Fruit fly (Drosophila melanogaster) whole organism, wandering third instar larva: ENCODE measurements around the gene CG11263.

Experiments used
- Abd-B ChIP-seq: fragments of >200 bp; optimal IDR thresholded peaks from 2 replicates; lab custom pipeline; 2017; ENCODE audit warnings: missing biosample characterization, missing genetic modification characterization
- CG32264 ChIP-seq: fragments of 200-800 bp; sonication (Bioruptor generic); optimal IDR thresholded peaks from 2 replicates; lab custom pipeline; 2016; ENCODE audit warnings: missing biosample characterization, missing genetic modification characterization
- CG9705 ChIP-seq: fragments of 200-800 bp; sonication (Bioruptor generic); optimal IDR thresholded peaks from 2 replicates; lab custom pipeline; 2018; ENCODE audit warnings: missing biosample characterization, mild to moderate bottlenecking, missing genetic modification characterization
- CrebA ChIP-seq: fragments of 200-800 bp; sonication (Bioruptor generic); optimal IDR thresholded peaks from 2 replicates; lab custom pipeline; 2016; ENCODE audit warnings: missing biosample characterization, mild to moderate bottlenecking, missing genetic modification characterization, borderline replicate concordance
- Dfd ChIP-seq: fragments of >200 bp; optimal IDR thresholded peaks from 2 replicates; lab custom pipeline; 2017; ENCODE audit warnings: missing biosample characterization, missing genetic modification characterization
- Dif ChIP-seq: fragments of 200-275, 200-300 bp; sonication (Bioruptor generic); optimal IDR thresholded peaks from 2 replicates; lab custom pipeline; 2018; ENCODE audit warnings: missing biosample characterization, missing genetic modification characterization; ENCODE audit not compliant: partially characterized antibody
- GATAd ChIP-seq: sonication (Bioruptor generic); optimal IDR thresholded peaks from 2 replicates; lab custom pipeline; 2016; ENCODE audit warnings: missing biosample characterization, missing genetic modification characterization
- HLH106 ChIP-seq: fragments of 200-800 bp; optimal IDR thresholded peaks from 3 replicates; lab custom pipeline; 2019; ENCODE audit warnings: missing biosample characterization, mild to moderate bottlenecking, missing genetic modification characterization, moderate library complexity
- Hnf4 ChIP-seq: fragments of 200-800 bp; sonication (Bioruptor generic); optimal IDR thresholded peaks from 2 replicates; lab custom pipeline; 2016; ENCODE audit warnings: missing biosample characterization, mild to moderate bottlenecking, missing genetic modification characterization
- Hr78 ChIP-seq: fragments of >200 bp; optimal IDR thresholded peaks from 2 replicates; lab custom pipeline; 2017; ENCODE audit warnings: missing biosample characterization, missing genetic modification characterization
- Hr83 ChIP-seq: fragments of 200-300 bp; sonication (Bioruptor generic); optimal IDR thresholded peaks from 2 replicates; lab custom pipeline; 2016; ENCODE audit warnings: missing biosample characterization, mild to moderate bottlenecking, missing genetic modification characterization, moderate library complexity; ENCODE audit not compliant: poor library complexity, severe bottlenecking
- Jra ChIP-seq: sonication (Bioruptor generic); optimal IDR thresholded peaks from 2 replicates; lab custom pipeline; 2016; ENCODE audit warnings: missing biosample characterization, missing genetic modification characterization
- Mio ChIP-seq: sonication (Bioruptor generic); optimal IDR thresholded peaks from 2 replicates; lab custom pipeline; 2016; ENCODE audit warnings: missing biosample characterization, missing genetic modification characterization
- Myc ChIP-seq: fragments of >200 bp; optimal IDR thresholded peaks from 2 replicates; lab custom pipeline; 2017
- N ChIP-seq: fragments of >200 bp; optimal IDR thresholded peaks from 2 replicates; lab custom pipeline; 2018; ENCODE audit warnings: missing biosample characterization, missing external identifiers, missing genetic modification characterization
- OdsH ChIP-seq: fragments of 200-800 bp; sonication (Bioruptor generic); optimal IDR thresholded peaks from 2 replicates; lab custom pipeline; 2016; ENCODE audit warnings: missing biosample characterization, mild to moderate bottlenecking, missing genetic modification characterization
- Rel ChIP-seq, 2 experiments: fragments of 200-800 bp; sonication (Bioruptor generic) in 1 of 2; optimal IDR thresholded peaks; 2 replicates in 1 of 2; 3 replicates in 1 of 2; lab custom pipeline; 2016 to 2019; ENCODE audit warnings: mild to moderate bottlenecking in 2 of 2, missing biosample characterization in 2 of 2, missing genetic modification characterization in 2 of 2, moderate library complexity in 1 of 2
- Sp1 ChIP-seq: fragments of 200-800 bp; sonication (Bioruptor generic); optimal IDR thresholded peaks from 3 replicates; lab custom pipeline; 2019; ENCODE audit warnings: missing biosample characterization, mild to moderate bottlenecking, missing genetic modification characterization, moderate library complexity
- Vsx2 ChIP-seq: fragments of 200-300, 225-300 bp; sonication (Bioruptor generic); optimal IDR thresholded peaks from 2 replicates; lab custom pipeline; 2018; ENCODE audit warnings: missing biosample characterization, missing genetic modification characterization; ENCODE audit not compliant: partially characterized antibody
- br ChIP-seq: fragments of 200-800 bp; sonication (Bioruptor generic); optimal IDR thresholded peaks from 2 replicates; lab custom pipeline; 2016; ENCODE audit warnings: missing biosample characterization, missing genetic modification characterization
- brk ChIP-seq: fragments of 200-800 bp; sonication (Bioruptor generic); optimal IDR thresholded peaks from 2 replicates; lab custom pipeline; 2016; ENCODE audit warnings: missing biosample characterization, mild to moderate bottlenecking, missing genetic modification characterization
- dl ChIP-seq, 2 experiments: fragments of 175-275, 200-275 bp in 1 of 2; fragments of 200-275 bp in 1 of 2; sonication (Bioruptor generic); optimal IDR thresholded peaks; lab custom pipeline; 2018; ENCODE audit warnings: mild to moderate bottlenecking in 2 of 2, missing biosample characterization in 2 of 2, missing genetic modification characterization in 2 of 2, moderate library complexity in 2 of 2; ENCODE audit not compliant: partially characterized antibody in 2 of 2, insufficient read depth in 1 of 2
- dmrt93B ChIP-seq: fragments of 200-800 bp; sonication (Bioruptor generic); optimal IDR thresholded peaks from 2 replicates; lab custom pipeline; 2018; ENCODE audit warnings: missing biosample characterization, mild to moderate bottlenecking, missing genetic modification characterization
- dsf ChIP-seq: sonication (Bioruptor generic); optimal IDR thresholded peaks from 2 replicates; lab custom pipeline; 2016; ENCODE audit warnings: missing biosample characterization, missing genetic modification characterization, borderline replicate concordance
- ey ChIP-seq: fragments of 200-800 bp; sonication (Bioruptor generic); optimal IDR thresholded peaks from 2 replicates; lab custom pipeline; 2016; ENCODE audit warnings: missing biosample characterization, missing genetic modification characterization
- foxo ChIP-seq, 2 experiments: fragments of 200-800 bp; sonication (Bioruptor generic); optimal IDR thresholded peaks; 2 replicates in 1 of 2; 3 replicates in 1 of 2; lab custom pipeline; 2016 to 2017; ENCODE audit warnings: missing biosample characterization in 2 of 2, missing genetic modification characterization in 2 of 2
- fru ChIP-seq: fragments of 200-800 bp; sonication (Bioruptor generic); optimal IDR thresholded peaks from 3 replicates; lab custom pipeline; 2016; ENCODE audit warnings: missing biosample characterization, mild to moderate bottlenecking, missing genetic modification characterization
- h ChIP-seq: fragments of 200-800 bp; sonication (Bioruptor generic); optimal IDR thresholded peaks from 3 replicates; lab custom pipeline; 2016; ENCODE audit warnings: missing biosample characterization, mild to moderate bottlenecking, missing genetic modification characterization
- jim ChIP-seq: fragments of 175-275, 200-325 bp; sonication (Bioruptor generic); optimal IDR thresholded peaks from 2 replicates; lab custom pipeline; 2016; ENCODE audit warnings: missing biosample characterization, mild to moderate bottlenecking, missing genetic modification characterization
- lola ChIP-seq: fragments of >200 bp; optimal IDR thresholded peaks from 2 replicates; lab custom pipeline; 2017; ENCODE audit warnings: missing biosample characterization, missing genetic modification characterization
- pan ChIP-seq: fragments of >200 bp; optimal IDR thresholded peaks from 2 replicates; lab custom pipeline; 2017
- psq ChIP-seq: fragments of 200-800 bp; sonication (Bioruptor generic); optimal IDR thresholded peaks from 3 replicates; lab custom pipeline; 2017; ENCODE audit warnings: missing biosample characterization, mild to moderate bottlenecking, missing genetic modification characterization, moderate library complexity
- rgr ChIP-seq: fragments of 200-800 bp; sonication (Bioruptor generic); optimal IDR thresholded peaks from 3 replicates; lab custom pipeline; 2016; ENCODE audit warnings: missing biosample characterization, mild to moderate bottlenecking, missing genetic modification characterization
- sage ChIP-seq: fragments of 200-800 bp; sonication (Bioruptor generic); optimal IDR thresholded peaks from 2 replicates; lab custom pipeline; 2016; ENCODE audit warnings: missing biosample characterization, mild to moderate bottlenecking, missing genetic modification characterization
- sv ChIP-seq: fragments of 200-800 bp; sonication (Bioruptor generic); optimal IDR thresholded peaks from 3 replicates; lab custom pipeline; 2016; ENCODE audit warnings: missing biosample characterization, missing genetic modification characterization
- tai ChIP-seq: sonication (Bioruptor generic); optimal IDR thresholded peaks from 2 replicates; lab custom pipeline; 2016; ENCODE audit warnings: missing biosample characterization, missing genetic modification characterization
- usp ChIP-seq: fragments of >200 bp; optimal IDR thresholded peaks from 2 replicates; lab custom pipeline; 2017; ENCODE audit warnings: missing biosample characterization, missing genetic modification characterization
- woc ChIP-seq: sonication (Bioruptor generic); optimal IDR thresholded peaks from 2 replicates; lab custom pipeline; 2016; ENCODE audit warnings: missing biosample characterization, mild to moderate bottlenecking, missing genetic modification characterization

CG11263 gene

dm6 chr3L:13006490-13006889 lies at the start of gene CG11263:
TSS of gene CG11263 (plus strand) at chr3L:13006817.
- TF ChIP-seq brk (GFP tag; lab: Kevin White, UChicago) (peak; percentile 20), Rel (GFP tag; optimal IDR thresholded peaks at IDR 0.05; lab: Kevin White, UChicago) (no peak), Rel (tag; optimal IDR thresholded peaks at IDR 0.05; lab: Kevin White, UChicago) (no peak), tai (peak; percentile 47), Dfd (GFP tag; lab: Kevin White, UChicago) (no peak), Hr83 (GFP tag; lab: Kevin White, UChicago) (peak; percentile 6), ey (GFP tag; lab: Kevin White, UChicago) (peak; percentile 20), jim (GFP tag; lab: Kevin White, UChicago) (no peak), CG32264 (GFP tag; lab: Kevin White, UChicago) (no peak), Vsx2 (no peak), Myc (peak; percentile 38), Hnf4 (peak; percentile 60), HLH106 (no peak), N (no peak), sage (GFP tag; lab: Kevin White, UChicago) (no peak), Hr78 (no peak), sv (no peak), CG9705 (GFP tag; lab: Kevin White, UChicago) (no peak), h (GFP tag; lab: Kevin White, UChicago) (no peak), usp (no peak), psq (GFP tag; lab: Kevin White, UChicago) (no peak), br (GFP tag; lab: Kevin White, UChicago) (no peak), rgr (GFP tag; lab: Kevin White, UChicago) (no peak), CrebA (GFP tag; lab: Kevin White, UChicago) (no peak), Jra (GFP tag; lab: Kevin White, UChicago) (no peak), fru (GFP tag; lab: Kevin White, UChicago) (peak; percentile 35), pan (lab: Kevin White, UChicago) (no peak), lola (no peak), Abd-B (GFP tag; lab: Kevin White, UChicago) (no peak), foxo (GFP tag; optimal IDR thresholded peaks at IDR 0.05; lab: Kevin White, UChicago) (peak in 1 of 2 experiments; percentile 40), Dif (GFP tag; lab: Kevin White, UChicago) (no peak), OdsH (GFP tag; lab: Kevin White, UChicago) (no peak), dl (GFP tag; optimal IDR thresholded peaks at IDR 0.05; lab: Kevin White, UChicago; ENCODE audit: insufficient read depth in 1 of 2, partially characterized antibody in 2 of 2) (no peak), Mio (GFP tag; lab: Kevin White, UChicago) (no peak), Sp1 (GFP tag; lab: Kevin White, UChicago) (no peak), GATAd (GFP tag; lab: Kevin White, UChicago) (no peak), dmrt93B (no peak), dsf (no peak), woc (GFP tag; lab: Kevin White, UChicago) (no peak)

DNA sequence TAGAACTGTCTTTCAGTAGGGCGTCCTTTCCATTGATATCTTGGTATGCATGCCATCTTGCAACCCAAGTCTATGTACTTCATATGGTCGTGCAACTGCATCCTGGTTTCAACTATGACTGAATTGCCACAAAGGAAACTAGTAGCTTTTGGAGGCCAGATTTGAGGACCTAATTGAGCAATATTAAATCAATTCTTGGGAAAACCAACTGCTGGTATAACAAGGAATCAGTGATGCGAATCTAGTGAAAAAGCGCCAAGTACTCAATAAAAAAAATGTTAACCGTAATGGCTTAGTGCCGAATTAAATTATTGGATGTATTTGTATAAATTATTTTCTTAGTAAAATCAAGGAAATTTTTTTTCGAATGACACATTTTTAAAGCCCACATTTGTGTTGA lies 39.0 kb upstream of the CG11263 start, which contains the start of gene Or69a:
Or69a (minus strand) TSS at position 101 of the 400 bp plus-strand sequence.
- TF ChIP-seq Rel (GFP tag; optimal IDR thresholded peaks at IDR 0.05; lab: Kevin White, UChicago) (no peak), Rel (tag; optimal IDR thresholded peaks at IDR 0.05; lab: Kevin White, UChicago) (no peak), Abd-B (GFP tag; lab: Kevin White, UChicago) (no peak), dmrt93B (no peak), h (GFP tag; lab: Kevin White, UChicago) (no peak), Hnf4 (no peak), pan (lab: Kevin White, UChicago) (no peak), jim (GFP tag; lab: Kevin White, UChicago) (no peak), brk (GFP tag; lab: Kevin White, UChicago) (no peak)

DNA sequence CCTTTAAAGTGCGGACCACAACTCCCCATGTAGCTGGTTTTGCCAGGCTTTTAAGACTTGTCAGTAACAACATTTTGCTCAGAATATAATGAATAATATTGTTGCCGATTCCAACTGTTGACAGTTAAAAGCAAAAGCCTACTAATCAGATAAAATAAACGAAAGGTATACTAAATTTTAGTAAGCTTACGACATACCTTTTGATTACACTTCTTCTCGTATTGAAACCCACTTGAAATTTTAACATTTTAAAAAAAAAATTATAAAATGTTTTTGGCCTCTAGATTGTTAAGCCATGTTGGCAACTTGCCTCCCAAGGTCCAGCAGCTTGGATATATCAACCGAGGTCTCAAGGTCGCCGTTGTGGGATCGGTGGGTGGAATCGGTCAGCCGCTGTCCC lies 34.4 kb upstream of the CG11263 start, which contains the start of the genes CG10748 and CG10749:
CG10748 (minus strand) TSS at position 101 of the 400 bp plus-strand sequence.
CG10749 (plus strand) TSS at position 216 of the 400 bp plus-strand sequence.
- TF ChIP-seq Hr83 (GFP tag; lab: Kevin White, UChicago) (no peak), OdsH (GFP tag; lab: Kevin White, UChicago) (no peak), jim (GFP tag; lab: Kevin White, UChicago) (no peak), Dfd (GFP tag; lab: Kevin White, UChicago) (no peak), woc (GFP tag; lab: Kevin White, UChicago) (no peak), foxo (GFP tag; optimal IDR thresholded peaks at IDR 0.05; lab: Kevin White, UChicago) (no peak), brk (GFP tag; lab: Kevin White, UChicago) (no peak), ey (GFP tag; lab: Kevin White, UChicago) (no peak), Myc (no peak), usp (no peak), h (GFP tag; lab: Kevin White, UChicago) (no peak), Vsx2 (no peak), dl (GFP tag; optimal IDR thresholded peaks at IDR 0.05; lab: Kevin White, UChicago; ENCODE audit: insufficient read depth in 1 of 2, partially characterized antibody in 2 of 2) (no peak), Dif (GFP tag; lab: Kevin White, UChicago) (no peak), dsf (no peak)
